Worm (Caenorhabditis elegans) whole organism, L1 larva: Measurements from ENCODE around the gene ivph-3.

Experiments used
- ama-1 ChIP-seq: fragments of 150-350 bp; optimal IDR thresholded peaks from 2 replicates; lab custom pipeline; 2014
- ceh-90 ChIP-seq: sonication (generic microtip); optimal IDR thresholded peaks from 2 replicates; lab custom pipeline; 2016; ENCODE audit warnings: missing genetic modification characterization, missing compliant biosample characterization
- efl-1 ChIP-seq, 4 experiments: fragments of 150-350 bp; optimal IDR thresholded peaks in 3 of 4; peaks in 1 of 4; 1 replicate in 1 of 4; 2 replicates in 3 of 4; lab custom pipeline; 2014; ENCODE audit warnings: missing biosample characterization in 2 of 4, missing genetic modification characterization in 2 of 4, missing genetic modification reagents in 2 of 4
- mdl-1 ChIP-seq, 2 experiments: fragments of 150-350 bp; optimal IDR thresholded peaks; 2 replicates each; lab custom pipeline; 2014 to 2017; ENCODE audit warnings: missing biosample characterization in 2 of 2, missing genetic modification characterization in 2 of 2, inconsistent platforms in 1 of 2
- tlp-1 ChIP-seq: fragments of 150-350 bp; optimal IDR thresholded peaks from 2 replicates; lab custom pipeline; 2014; ENCODE audit warnings: missing biosample characterization, missing genetic modification characterization

- TF ChIP-seq ceh-90 (tag; lab: Kevin White, UChicago) (no peak), ama-1 (lab: Kevin White, UChicago) (no peak), tlp-1 (tag; lab: Kevin White, UChicago) (no peak), mdl-1 (tag; optimal IDR thresholded peaks at IDR 0.05; lab: Kevin White, UChicago) (no peak), efl-1 (optimal IDR thresholded peaks at IDR 0.05; lab: Kevin White, UChicago) (no peak), efl-1 (GFP tag; optimal IDR thresholded peaks at IDR 0.05 in 1 of 2; lab: Kevin White, UChicago) (no peak)
These were observed 44.7 kb upstream of the ivph-3 start, which contains the start of gene Y54G2A.73 for ce11 chrIV:3008828-3009227.
